Fruit fly (Drosophila melanogaster): Measurements from ENCODE around the gene CG13838.

- TF ChIP-seq Hr96 (GFP tag; optimal IDR thresholded peaks at IDR 0.05) (no peak), CG1620 (GFP tag; optimal IDR thresholded peaks at IDR 0.05) (no peak), ovo (GFP tag; optimal IDR thresholded peaks at IDR 0.05) (no peak), cnc (optimal IDR thresholded peaks at IDR 0.05) (no peak), toe (GFP tag; optimal IDR thresholded peaks at IDR 0.05) (no peak), CG14711 (tag; optimal IDR thresholded peaks at IDR 0.05) (no peak), CG7045 (GFP tag; optimal IDR thresholded peaks at IDR 0.05) (no peak)
Measured at dm6 chr3R:23043690-23044089, 1.6 kb downstream of the CG13838 start, which contains the start of gene CG13837.

Measured in whole organism, adult.